Fruit fly (Drosophila melanogaster) whole organism, prepupa: ENCODE measurements around the gene CG31643.
A peak's percentile ranks its signal among the peaks of the same experiment; 100 is the strongest.

Experiments
- Blimp-1 ChIP-seq: fragments of 200-800 bp; sonication (Bioruptor generic); optimal IDR thresholded peaks from 3 replicates; lab custom pipeline; 2017; ENCODE audit warnings: missing biosample characterization, missing genetic modification characterization, mild to moderate bottlenecking, moderate library complexity, missing genetic modification reagents
- CG10669 ChIP-seq: fragments of 200-800 bp; sonication (Bioruptor generic); optimal IDR thresholded peaks from 3 replicates; lab custom pipeline; 2018; ENCODE audit warnings: missing biosample characterization, mild to moderate bottlenecking, missing genetic modification characterization, moderate library complexity
- CG11762 ChIP-seq: fragments of 200-800 bp; sonication (Bioruptor generic); optimal IDR thresholded peaks from 3 replicates; lab custom pipeline; 2016; ENCODE audit warnings: missing biosample characterization, missing genetic modification characterization; ENCODE audit not compliant: insufficient read depth
- CG15336 ChIP-seq: fragments of 200-800 bp; sonication (Bioruptor generic); IDR thresholded peaks from 2 replicates; pipeline ENCODE4 v1.3.6; 2022; ENCODE audit warnings: missing biosample characterization, missing genetic modification characterization
- CG1621 ChIP-seq: fragments of 200-800 bp; sonication (Bioruptor generic); optimal IDR thresholded peaks from 3 replicates; lab custom pipeline; 2018; ENCODE audit warnings: missing biosample characterization, mild to moderate bottlenecking, missing genetic modification characterization
- CG3032 ChIP-seq: fragments of 200-800 bp; optimal IDR thresholded peaks from 2 replicates; lab custom pipeline; 2019; ENCODE audit warnings: missing biosample characterization, mild to moderate bottlenecking, missing genetic modification characterization, moderate library complexity
- CG31627 ChIP-seq: fragments of 200-800 bp; sonication (Bioruptor generic); optimal IDR thresholded peaks from 3 replicates; lab custom pipeline; 2016; ENCODE audit warnings: missing biosample characterization, missing genetic modification characterization
- CG32006 ChIP-seq: fragments of 200-800 bp; sonication (Bioruptor generic); optimal IDR thresholded peaks from 3 replicates; lab custom pipeline; 2017; ENCODE audit warnings: missing biosample characterization, mild to moderate bottlenecking, missing genetic modification characterization
- CG4318 ChIP-seq: fragments of 200-800 bp; sonication (Bioruptor generic); optimal IDR thresholded peaks from 3 replicates; lab custom pipeline; 2017; ENCODE audit warnings: missing biosample characterization, mild to moderate bottlenecking, missing genetic modification characterization
- CG6276 ChIP-seq: fragments of 200-800 bp; sonication (Bioruptor generic); optimal IDR thresholded peaks from 2 replicates; lab custom pipeline; 2017; ENCODE audit warnings: missing biosample characterization, mild to moderate bottlenecking, missing genetic modification characterization
- CG6808 ChIP-seq: fragments of 200-800 bp; sonication (Bioruptor generic); optimal IDR thresholded peaks from 3 replicates; lab custom pipeline; 2017; ENCODE audit warnings: missing biosample characterization, missing genetic modification characterization, mild to moderate bottlenecking, moderate library complexity, missing genetic modification reagents
- CG8119 ChIP-seq: fragments of 200-800 bp; sonication (Bioruptor generic); IDR thresholded peaks from 3 replicates; pipeline ENCODE4 v1.3.6; 2022; ENCODE audit warnings: missing biosample characterization, missing genetic modification characterization
- CG8319 ChIP-seq: fragments of 200-800 bp; sonication (Bioruptor generic); optimal IDR thresholded peaks from 3 replicates; lab custom pipeline; 2016; ENCODE audit warnings: missing biosample characterization, missing genetic modification characterization
- CG8632 ChIP-seq: fragments of 200-800 bp; sonication (Bioruptor generic); optimal IDR thresholded peaks from 3 replicates; lab custom pipeline; 2016; ENCODE audit warnings: missing biosample characterization, missing genetic modification characterization
- Eip75B ChIP-seq: fragments of 200-800 bp; sonication (Bioruptor generic); optimal IDR thresholded peaks from 3 replicates; lab custom pipeline; 2016; ENCODE audit warnings: missing biosample characterization, missing genetic modification characterization
- Eip93F ChIP-seq: fragments of 200-800 bp; sonication (Bioruptor generic); optimal IDR thresholded peaks from 2 replicates; lab custom pipeline; 2016; ENCODE audit warnings: missing biosample characterization, mild to moderate bottlenecking, missing genetic modification characterization
- Gug ChIP-seq: fragments of 200-800 bp; sonication (Bioruptor generic); IDR thresholded peaks from 2 replicates; pipeline ENCODE4 v1.3.6; 2022; ENCODE audit warnings: missing biosample characterization, missing genetic modification characterization
- Hr38 ChIP-seq: sonication (Bioruptor generic); optimal IDR thresholded peaks from 2 replicates; lab custom pipeline; 2016; ENCODE audit warnings: missing biosample characterization, missing genetic modification characterization
- Hr39 ChIP-seq: fragments of 200-800 bp; sonication (Bioruptor generic); optimal IDR thresholded peaks from 2 replicates; lab custom pipeline; 2016; ENCODE audit warnings: missing biosample characterization, missing genetic modification characterization
- OdsH ChIP-seq: fragments of 200-800 bp; sonication (Bioruptor generic); optimal IDR thresholded peaks from 3 replicates; lab custom pipeline; 2016; ENCODE audit warnings: missing biosample characterization, missing genetic modification characterization
- Sox14 ChIP-seq: fragments of 200-800 bp; sonication (Bioruptor generic); optimal IDR thresholded peaks from 3 replicates; lab custom pipeline; 2016; ENCODE audit warnings: missing biosample characterization, missing genetic modification characterization
- acj6 ChIP-seq: fragments of 200-800 bp; sonication (Bioruptor generic); optimal IDR thresholded peaks from 3 replicates; lab custom pipeline; 2016; ENCODE audit warnings: missing biosample characterization, missing genetic modification characterization
- cyc ChIP-seq: fragments of 200-800 bp; sonication (Bioruptor generic); optimal IDR thresholded peaks from 3 replicates; lab custom pipeline; 2016; ENCODE audit warnings: missing biosample characterization, missing genetic modification characterization
- dsx ChIP-seq: fragments of 200-800 bp; optimal IDR thresholded peaks from 3 replicates; lab custom pipeline; 2019; ENCODE audit warnings: missing biosample characterization, mild to moderate bottlenecking, missing genetic modification characterization, moderate library complexity; ENCODE audit not compliant: poor library complexity, severe bottlenecking
- esn ChIP-seq: fragments of 200-800 bp; sonication (Bioruptor generic); optimal IDR thresholded peaks from 2 replicates; lab custom pipeline; 2016; ENCODE audit warnings: missing biosample characterization, mild to moderate bottlenecking, missing genetic modification characterization, moderate library complexity
- fd85E ChIP-seq: fragments of 200-800 bp; sonication (Bioruptor generic); optimal IDR thresholded peaks from 3 replicates; lab custom pipeline; 2016; ENCODE audit warnings: missing biosample characterization, missing genetic modification characterization
- fkh ChIP-seq: fragments of 200-800 bp; sonication (Bioruptor generic); optimal IDR thresholded peaks from 3 replicates; lab custom pipeline; 2017; ENCODE audit warnings: missing biosample characterization, mild to moderate bottlenecking, missing genetic modification characterization, moderate library complexity
- lz ChIP-seq: fragments of 200-800 bp; sonication (Bioruptor generic); optimal IDR thresholded peaks from 3 replicates; lab custom pipeline; 2016; ENCODE audit warnings: missing biosample characterization, missing genetic modification characterization
- net ChIP-seq: fragments of 200-800 bp; sonication (Bioruptor generic); optimal IDR thresholded peaks from 3 replicates; lab custom pipeline; 2016; ENCODE audit warnings: missing biosample characterization, missing genetic modification characterization
- pdm3 ChIP-seq: fragments of 200-800 bp; sonication (Bioruptor generic); optimal IDR thresholded peaks from 3 replicates; lab custom pipeline; 2016; ENCODE audit warnings: missing biosample characterization, missing genetic modification characterization
- salr ChIP-seq, 2 experiments: fragments of 200-800 bp; sonication (Bioruptor generic); optimal IDR thresholded peaks; 3 replicates each; lab custom pipeline; 2016 to 2018; ENCODE audit warnings: missing biosample characterization in 2 of 2, missing genetic modification characterization in 2 of 2, mild to moderate bottlenecking in 1 of 2
- spab ChIP-seq: fragments of 200-800 bp; sonication (Bioruptor generic); optimal IDR thresholded peaks from 2 replicates; lab custom pipeline; 2017; ENCODE audit warnings: missing biosample characterization, mild to moderate bottlenecking, missing genetic modification characterization, missing genetic modification reagents
- ss ChIP-seq, 2 experiments: fragments of 200-800 bp; sonication (Bioruptor generic); optimal IDR thresholded peaks; 2 replicates in 1 of 2; 3 replicates in 1 of 2; lab custom pipeline; 2017 to 2018; ENCODE audit warnings: mild to moderate bottlenecking in 2 of 2, missing biosample characterization in 2 of 2, missing genetic modification characterization in 2 of 2, moderate library complexity in 1 of 2
- svp ChIP-seq: fragments of 200-800 bp; sonication (Bioruptor generic); peaks from one replicate; lab custom pipeline; 2016; ENCODE audit warnings: missing biosample characterization, missing genetic modification characterization
- vri ChIP-seq: fragments of 200-800 bp; sonication (Bioruptor generic); optimal IDR thresholded peaks from 3 replicates; lab custom pipeline; 2016; ENCODE audit warnings: missing biosample characterization, mild to moderate bottlenecking, missing genetic modification characterization

Gene CG31643

DNA sequence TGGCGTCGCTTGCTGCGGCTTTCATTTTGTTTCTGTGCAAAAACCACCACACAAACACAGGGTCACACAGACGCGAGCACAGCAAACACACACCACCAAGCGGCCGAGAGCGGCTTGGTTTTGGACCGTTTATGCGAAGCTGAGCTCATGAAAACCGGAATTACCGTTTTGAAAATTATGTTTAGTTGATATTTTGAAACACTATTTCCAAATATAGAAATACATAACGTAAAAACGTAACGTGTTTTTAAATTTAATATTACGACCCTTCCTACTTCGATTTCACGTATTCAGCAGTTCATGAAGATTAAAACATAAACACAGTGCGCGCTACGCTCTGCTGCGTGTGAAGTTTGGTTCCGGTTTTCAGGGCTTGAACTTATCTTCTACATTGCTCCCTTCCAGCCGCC, 13.3 kb downstream of the CG31643 start (continued):
- peak; percentile 97 for TF ChIP-seq lz
- peak; percentile 94 for TF ChIP-seq Eip93F (GFP tag; lab: Kevin White, UChicago)
- TF ChIP-seq dsx (GFP tag; lab: Kevin White, UChicago), result peak; percentile 94
- peak; percentile 97 for TF ChIP-seq Eip75B (GFP tag; lab: Kevin White, UChicago)
- peak; percentile 96 for TF ChIP-seq vri (GFP tag; lab: Kevin White, UChicago)
- TF ChIP-seq cyc (GFP tag; lab: Kevin White, UChicago), result peak; percentile 93
- TF ChIP-seq CG32006 (GFP tag; lab: Kevin White, UChicago), result peak; percentile 97
- peak; percentile 98 for TF ChIP-seq esn (GFP tag; lab: Kevin White, UChicago)
- peak; percentile 96 for TF ChIP-seq pdm3
- TF ChIP-seq CG6808 (GFP tag; lab: Kevin White, UChicago), result peak; percentile 93
- TF ChIP-seq fkh (GFP tag; lab: Kevin White, UChicago), result no peak
- no peak for TF ChIP-seq Hr38 (GFP tag; lab: Kevin White, UChicago)
- TF ChIP-seq OdsH, result peak; percentile 95
- TF ChIP-seq CG3032 (tag; lab: Kevin White, UChicago), result peak; percentile 93
- TF ChIP-seq CG4318, result no peak
- peak; percentile 89 for TF ChIP-seq Gug (GFP tag; lab: Robert Waterston, UW)
- TF ChIP-seq Hr39 (GFP tag; lab: Kevin White, UChicago), result peak; percentile 93
- peak; percentile 94 for TF ChIP-seq CG31627 (GFP tag; lab: Kevin White, UChicago)
- peak; percentile 96 for TF ChIP-seq Sox14 (GFP tag; lab: Kevin White, UChicago)
- TF ChIP-seq acj6, result peak; percentile 94
- peak; percentile 89 for TF ChIP-seq CG10669 (GFP tag; lab: Kevin White, UChicago)
- TF ChIP-seq CG11762 (GFP tag; lab: Kevin White, UChicago), result peak; percentile 93
- peak; percentile 90 for TF ChIP-seq salr (GFP tag; optimal IDR thresholded peaks at IDR 0.05; lab: Kevin White, UChicago)
- peak; percentile 98 for TF ChIP-seq net (GFP tag; lab: Kevin White, UChicago)
- peak; percentile 98 for TF ChIP-seq svp (GFP tag; lab: Kevin White, UChicago)

dm6 chr2L:6053874-6054469, 16.1 kb downstream of the CG31643 start, which contains the start of gene CG13995:
Gene CG13995, plus strand, starts transcription at chr2L:6054302.
- TF ChIP-seq ss (GFP tag; optimal IDR thresholded peaks at IDR 0.05; lab: Kevin White, UChicago) (peak; percentile 8 to 19), CG1621 (tag; lab: Kevin White, UChicago) (peak; percentile 53), fd85E (GFP tag; lab: Kevin White, UChicago) (no peak), CG8119 (GFP tag; lab: Robert Waterston, UW) (no peak), CG15336 (GFP tag; lab: Robert Waterston, UW) (0 out of 2 replicates have a peak, but pooled peaks have one; percentile 20)

DNA sequence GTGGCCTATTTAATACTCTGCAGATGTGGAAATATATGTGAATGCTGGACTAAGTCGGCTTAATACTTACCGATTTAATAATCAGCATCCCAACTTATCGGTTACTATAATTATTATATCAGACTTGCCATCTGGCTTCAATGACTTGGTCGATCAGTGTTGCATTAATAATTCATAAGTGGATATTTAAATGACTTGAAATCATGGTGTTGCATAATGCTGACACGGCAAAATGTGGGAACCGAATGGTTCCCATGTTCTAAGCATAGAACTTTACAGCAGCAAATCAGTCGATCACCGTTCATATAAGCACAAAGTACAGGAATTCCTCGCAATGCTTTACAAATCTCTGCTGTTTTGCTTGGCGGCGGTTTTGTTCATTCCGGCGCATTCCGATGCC, 22.3 kb downstream of the CG31643 start, which contains the start of gene CG34180:
TSS of gene CG34180 (plus strand) at position 301 of the 400 bp plus-strand sequence.
- TF ChIP-seq CG31627 (GFP tag; lab: Kevin White, UChicago), result no peak
- no peak for TF ChIP-seq Blimp-1
- TF ChIP-seq net (GFP tag; lab: Kevin White, UChicago), result no peak
- TF ChIP-seq Gug (GFP tag; lab: Robert Waterston, UW), result no peak
- TF ChIP-seq cyc (GFP tag; lab: Kevin White, UChicago), result no peak
- TF ChIP-seq CG8632 (GFP tag; lab: Kevin White, UChicago), result no peak
- TF ChIP-seq CG4318, result no peak
- no peak for TF ChIP-seq spab (GFP tag; lab: Kevin White, UChicago)
- TF ChIP-seq CG6276 (GFP tag; lab: Kevin White, UChicago), result no peak
- TF ChIP-seq CG8319, result no peak
